Fruit fly (Drosophila melanogaster) whole organism, larva: ENCODE data around the gene Sox21a.

Experiments used
- noc ChIP-seq: fragments of 200-800 bp; sonication (Bioruptor generic); optimal IDR thresholded peaks from 3 replicates; lab custom pipeline; 2019; ENCODE audit warnings: missing biosample characterization, mild to moderate bottlenecking, missing genetic modification characterization, moderate library complexity

The Sox21a gene

dm6 chr3L:14111411-14111810 is 3.5 kb upstream of the Sox21a start:
- no peak for TF ChIP-seq noc (tag; lab: Kevin White, UChicago)

DNA sequence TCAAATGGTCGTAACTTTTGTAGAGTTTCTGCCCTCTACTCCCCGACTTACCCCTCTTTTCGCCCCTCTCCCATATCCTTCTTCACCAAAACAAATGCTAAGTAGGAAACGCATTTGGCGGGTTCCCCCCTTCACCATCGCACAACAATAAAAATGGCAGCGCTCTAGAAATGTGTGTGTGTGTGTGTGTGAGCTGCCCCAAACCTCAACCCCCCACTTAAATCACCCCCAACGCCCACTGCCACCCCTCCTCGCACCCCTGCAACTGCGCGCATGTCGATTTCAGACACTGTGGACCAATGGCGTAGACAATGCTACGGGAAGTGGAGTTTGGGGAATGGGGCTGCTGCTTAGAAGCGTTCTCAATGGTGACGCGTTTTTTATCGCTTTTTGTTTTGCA is 1.9 kb upstream of the Sox21a start:
- no peak for TF ChIP-seq noc (tag; lab: Kevin White, UChicago)

dm6 chr3L:14104988-14105387 is 2.9 kb downstream of the Sox21a start:
- no peak for TF ChIP-seq noc (tag; lab: Kevin White, UChicago)

DNA sequence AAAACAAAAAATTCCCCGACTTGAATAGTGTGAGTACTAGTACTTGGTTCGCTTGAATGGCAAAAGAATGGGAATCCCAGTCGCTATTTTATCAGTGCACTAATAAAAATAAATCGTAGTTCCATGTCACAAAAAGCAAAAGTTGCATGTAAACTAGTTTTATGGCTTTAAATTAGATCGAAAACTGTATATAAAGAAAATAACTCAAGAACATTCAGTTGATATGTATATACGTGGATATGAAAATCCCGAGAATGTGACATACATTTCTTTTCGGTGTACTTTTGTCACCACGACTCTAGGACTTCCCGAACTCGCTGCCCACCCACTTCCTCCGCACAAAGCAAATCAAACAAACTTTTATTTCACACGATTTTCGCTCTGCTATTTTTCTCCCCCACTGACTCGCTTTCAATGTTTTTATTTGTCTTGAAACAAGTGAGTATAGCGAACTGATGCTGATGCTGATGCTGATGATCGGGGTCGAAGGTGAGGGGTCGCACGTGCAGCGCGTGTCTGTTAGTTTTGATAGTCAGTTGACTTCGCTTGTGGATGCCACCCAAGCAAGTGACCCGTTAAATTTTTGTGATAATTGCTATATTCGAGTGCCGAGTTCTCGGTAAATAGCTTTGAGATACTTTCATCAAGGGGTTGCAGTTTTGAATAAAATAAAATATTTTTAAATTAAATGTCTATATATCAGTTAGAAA is 6.3 kb downstream of the Sox21a start:
- no peak for TF ChIP-seq noc (tag; lab: Kevin White, UChicago)

DNA sequence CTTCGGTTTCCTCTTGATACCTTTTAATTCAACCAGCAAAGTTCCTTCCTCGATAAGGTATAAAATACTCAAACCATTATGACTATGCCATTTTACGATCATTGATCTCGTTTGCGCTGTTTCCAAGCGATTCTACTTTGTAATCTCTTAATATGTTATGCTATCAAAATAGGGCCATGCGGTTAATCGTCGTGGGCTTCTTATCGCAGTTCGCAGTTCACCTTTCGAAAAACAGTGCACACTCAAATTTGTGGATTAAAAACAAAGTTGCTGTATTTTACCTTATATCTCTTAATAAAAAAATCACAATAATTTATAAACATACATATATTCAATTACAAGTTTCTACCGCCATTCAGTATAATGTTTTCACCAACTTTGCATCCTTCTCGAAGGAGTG is 7.9 kb downstream of the Sox21a start:
- TF ChIP-seq noc (tag; lab: Kevin White, UChicago): no peak

DNA sequence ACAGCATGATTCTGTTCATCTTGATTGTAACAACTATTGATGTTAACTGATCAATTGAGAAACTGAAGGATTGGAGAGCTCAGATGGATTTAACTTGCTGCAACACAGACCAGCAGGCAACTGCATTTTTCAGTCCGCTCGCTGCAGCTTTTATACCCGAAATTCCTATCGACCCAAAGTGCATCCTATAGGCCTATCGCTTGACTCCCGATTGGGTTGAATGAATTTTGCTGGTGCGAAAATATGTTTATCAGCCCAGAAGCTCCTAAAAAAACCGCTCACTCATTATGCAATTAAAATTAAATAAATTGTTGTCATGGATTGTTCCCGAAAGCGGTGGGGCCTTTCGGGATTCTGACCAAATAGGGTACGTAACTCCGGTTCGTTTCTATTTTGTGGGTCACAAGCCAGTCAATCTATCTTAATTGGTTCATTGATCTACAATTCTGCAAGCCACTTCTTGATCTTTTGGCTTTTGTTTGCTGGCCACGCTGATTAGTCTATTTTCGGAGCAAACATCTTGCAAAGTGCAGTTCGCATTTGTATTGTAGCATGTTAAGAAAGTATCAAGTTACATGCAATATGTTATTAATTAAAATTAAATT is 9.9 kb downstream of the Sox21a start, which contains the start of gene Fbp1:
Fbp1 (minus strand) TSS at position 113 of the 605 bp plus-strand sequence.
- TF ChIP-seq noc (tag; lab: Kevin White, UChicago): no peak

DNA sequence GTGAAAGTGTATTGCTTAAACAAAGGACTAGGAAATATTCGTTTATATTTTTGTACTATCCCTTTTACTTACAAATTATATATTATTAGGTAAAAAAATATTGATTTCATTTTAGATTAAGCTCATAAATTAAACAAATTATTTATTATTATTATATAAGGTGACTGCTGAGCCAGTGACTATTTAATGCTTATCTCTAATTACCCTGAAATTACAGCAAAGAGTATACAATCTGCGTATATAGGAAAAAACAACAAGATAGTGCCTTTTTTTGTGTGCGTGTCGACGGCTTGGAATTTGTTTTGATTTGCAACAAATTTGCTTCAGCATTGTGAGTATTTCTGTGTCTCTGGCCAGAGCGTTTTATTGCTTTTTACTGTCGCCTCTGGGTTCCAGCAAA is 18.4 kb downstream of the Sox21a start:
- no peak for TF ChIP-seq noc (tag; lab: Kevin White, UChicago)

dm6 chr3L:14089010-14089409 is 18.9 kb downstream of the Sox21a start:
- TF ChIP-seq noc (tag; lab: Kevin White, UChicago): no peak

DNA sequence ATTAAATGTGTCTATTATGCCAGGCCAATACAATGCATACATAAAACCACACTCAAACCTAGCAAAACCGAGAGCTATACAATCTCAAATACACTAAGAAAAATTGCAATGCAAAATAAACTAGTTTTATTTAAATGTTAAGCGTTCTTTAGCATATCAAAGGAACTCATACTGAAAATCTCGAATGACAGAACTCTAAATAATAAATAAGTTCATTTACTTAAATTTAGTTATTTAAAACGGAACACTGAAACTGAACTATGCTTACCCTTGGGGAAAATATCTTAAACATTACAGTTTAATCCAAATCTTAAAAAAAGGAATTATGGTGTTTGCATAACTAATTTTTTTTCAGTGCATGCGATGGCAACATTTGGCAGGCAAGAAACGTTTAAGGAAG is 21.7 kb downstream of the Sox21a start:
- no peak for TF ChIP-seq noc (tag; lab: Kevin White, UChicago)

DNA sequence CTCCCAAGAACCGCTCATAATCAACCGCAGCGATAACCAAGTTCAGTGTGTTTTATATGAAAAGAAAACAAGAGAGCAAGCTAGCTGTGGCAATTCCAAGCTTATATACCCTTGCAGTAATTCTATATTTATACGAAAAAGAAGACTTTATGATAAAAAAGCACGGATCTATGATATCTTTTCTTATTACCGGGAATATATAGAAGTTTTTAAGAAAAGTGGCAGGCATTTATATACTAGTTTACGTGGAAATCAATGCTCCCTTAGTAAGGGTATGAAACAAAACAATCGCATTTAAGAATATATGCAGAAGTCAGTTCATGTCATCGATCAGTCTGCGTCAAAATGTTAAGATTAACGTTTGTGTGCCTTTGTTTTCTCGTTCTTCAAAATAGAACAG is 24.6 kb downstream of the Sox21a start, which contains the start of gene CG8100:
CG8100 (plus strand) TSS at position 333 of the 400 bp plus-strand sequence.
- no peak for TF ChIP-seq noc (tag; lab: Kevin White, UChicago)

DNA sequence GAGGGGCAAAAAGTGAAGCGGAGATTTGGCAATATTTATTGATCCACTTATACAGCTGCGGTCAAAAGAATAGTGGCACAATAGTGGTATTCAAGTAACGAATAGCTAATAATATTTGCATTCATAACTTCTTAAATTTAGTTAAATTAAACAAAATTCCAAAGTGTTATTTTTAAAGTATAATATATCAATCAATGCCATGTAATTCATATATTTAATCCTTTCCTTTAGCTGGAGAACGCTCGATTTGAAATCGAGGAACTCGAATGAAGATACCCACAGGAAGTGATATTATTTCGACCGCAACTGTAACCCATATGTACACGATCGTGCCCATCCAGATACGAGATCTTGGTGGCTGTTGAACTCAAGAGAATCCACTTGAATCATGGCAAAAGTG is 28.7 kb downstream of the Sox21a start:
- TF ChIP-seq noc (tag; lab: Kevin White, UChicago): no peak

DNA sequence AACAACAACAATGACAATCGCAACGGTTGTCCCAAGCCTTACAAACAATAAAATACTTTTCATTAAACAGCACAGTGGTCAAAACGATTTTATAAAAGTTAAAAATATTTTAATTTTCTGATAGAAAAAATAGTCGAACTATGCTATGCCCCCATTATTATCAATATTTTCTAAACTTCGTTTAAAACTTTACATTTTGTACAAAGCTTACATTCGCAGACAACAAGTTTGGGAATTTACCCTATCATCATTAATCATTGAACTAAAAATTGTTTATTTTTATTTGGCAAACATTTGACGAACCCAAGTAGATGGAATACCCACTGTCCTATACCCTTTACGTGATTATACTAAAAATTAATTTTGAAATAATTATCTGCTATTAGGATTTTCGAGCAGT is 29.7 kb downstream of the Sox21a start:
- TF ChIP-seq noc (tag; lab: Kevin White, UChicago): no peak

- no peak for TF ChIP-seq noc (tag; lab: Kevin White, UChicago)
Observed at dm6 chr3L:14076559-14076958, 31.4 kb downstream of the Sox21a start.

DNA sequence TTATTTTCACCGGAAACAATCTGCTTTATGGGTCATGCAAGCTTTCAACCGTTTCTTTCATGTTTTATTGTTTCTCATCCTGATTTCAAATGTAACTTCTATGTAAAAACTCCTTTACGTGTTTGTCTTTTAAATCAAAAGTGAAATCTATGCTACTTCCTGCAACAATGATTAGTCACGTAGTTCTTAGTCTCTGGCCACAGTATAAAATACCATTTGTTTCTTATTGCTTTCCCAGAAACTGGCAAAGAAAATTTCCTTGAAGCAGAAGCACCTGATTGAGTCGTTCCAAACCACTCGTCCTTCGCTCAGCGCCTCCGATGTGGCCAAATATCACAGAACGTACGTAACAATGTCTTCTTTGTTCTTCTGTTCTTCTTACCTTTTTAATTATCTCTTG is 32.4 kb downstream of the Sox21a start, which contains the start of gene btl:
btl (plus strand) TSS at position 301 of the 400 bp plus-strand sequence.
- TF ChIP-seq noc (tag; lab: Kevin White, UChicago): no peak

- no peak for TF ChIP-seq noc (tag; lab: Kevin White, UChicago)
Observed at dm6 chr3L:14071621-14072020, 36.3 kb downstream of the Sox21a start, which contains the start of gene Pex1. Gene Pex1 (plus strand): TSS chr3L:14071892.

dm6 chr3L:14064065-14064414 is 43.9 kb downstream of the Sox21a start:
- no peak for TF ChIP-seq noc (tag; lab: Kevin White, UChicago)
